Fruit fly (Drosophila melanogaster): ENCODE measurements around the gene CG12483.

DNA sequence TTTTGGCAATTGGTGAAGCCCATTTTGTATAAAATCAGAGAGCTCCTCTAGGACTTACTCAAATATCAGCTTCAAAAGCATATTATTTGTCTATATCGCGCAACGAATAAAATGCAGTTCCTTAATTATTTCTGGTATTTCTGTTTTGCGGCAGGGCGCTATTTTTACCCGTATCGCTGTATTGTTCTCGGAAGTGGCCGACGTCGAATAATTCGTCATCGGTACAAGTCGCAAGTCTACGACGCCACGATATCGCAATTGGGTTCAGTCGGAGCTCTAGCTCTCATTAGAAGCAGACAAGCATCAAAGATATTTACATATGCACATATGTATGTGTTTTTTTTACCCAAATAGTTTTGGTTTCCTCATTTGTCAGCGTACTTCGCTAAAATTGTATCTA, 5.9 kb upstream of the CG12483 start:
- TF ChIP-seq CG32264 (GFP tag; optimal IDR thresholded peaks at IDR 0.05): no peak
- TF ChIP-seq Hnf4 (GFP tag; optimal IDR thresholded peaks at IDR 0.05): no peak
- TF ChIP-seq dsf (GFP tag; optimal IDR thresholded peaks at IDR 0.05; ENCODE audit: borderline replicate concordance): no peak
- TF ChIP-seq pan (optimal IDR thresholded peaks at IDR 0.05): no peak
- no peak for TF ChIP-seq Myc (optimal IDR thresholded peaks at IDR 0.05)
- TF ChIP-seq brk (GFP tag; optimal IDR thresholded peaks at IDR 0.05): no peak
- TF ChIP-seq dmrt93B (GFP tag; optimal IDR thresholded peaks at IDR 0.05): no peak
- no peak for TF ChIP-seq sv (GFP tag; optimal IDR thresholded peaks at IDR 0.05)
- TF ChIP-seq h (GFP tag; optimal IDR thresholded peaks at IDR 0.05): no peak
- no peak for TF ChIP-seq fru (GFP tag; optimal IDR thresholded peaks at IDR 0.05)
- no peak for TF ChIP-seq CrebA (GFP tag; optimal IDR thresholded peaks at IDR 0.05; ENCODE audit: borderline replicate concordance)
- no peak for TF ChIP-seq br (GFP tag; optimal IDR thresholded peaks at IDR 0.05)

Data from whole organism, wandering third instar larva.